Worm (Caenorhabditis elegans): ENCODE data around the gene Y57G11C.14.

DNA sequence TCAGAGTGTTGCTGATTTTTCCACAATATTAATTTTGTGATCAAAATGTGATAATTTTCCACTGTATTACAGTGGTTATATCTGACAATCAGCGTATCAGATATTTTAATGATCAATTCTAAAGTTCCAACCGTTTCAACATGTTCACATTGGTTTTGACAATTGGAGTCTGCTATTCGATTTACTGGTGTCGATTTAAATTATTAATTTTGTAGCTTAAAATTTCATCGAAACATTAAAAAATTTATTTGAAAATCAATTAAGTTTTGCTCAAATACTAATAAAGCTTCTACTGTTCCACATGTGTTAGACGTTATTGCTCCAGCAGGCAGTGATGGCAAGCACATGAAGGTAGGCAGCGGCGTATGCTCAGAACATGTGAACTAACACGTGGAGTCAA lies 41.3 kb upstream of the Y57G11C.14 start:
- TF ChIP-seq ref-1 (GFP tag; conservative IDR thresholded peaks at IDR 0.05) (no peak), flt-1 (GFP tag; IDR thresholded peaks at IDR 0.05) (no peak), T22C8.4 (GFP tag; IDR thresholded peaks at IDR 0.05) (no peak), tab-1 (GFP tag; IDR thresholded peaks at IDR 0.05) (no peak), klf-2 (GFP tag; conservative IDR thresholded peaks at IDR 0.05) (no peak), ztf-23 (GFP tag; IDR thresholded peaks at IDR 0.05) (no peak), ztf-29 (GFP tag; IDR thresholded peaks at IDR 0.05) (no peak), med-1 (GFP tag; optimal IDR thresholded peaks at IDR 0.05; ENCODE audit: insufficient read depth) (no peak)
